Worm (Caenorhabditis elegans) whole organism, young adult: ENCODE measurements around the gene ZC196.9.

Experiments used
- B0261.1 ChIP-seq: sonication (generic microtip); optimal IDR thresholded peaks from 2 replicates; lab custom pipeline; 2016; ENCODE audit warnings: mild to moderate bottlenecking, missing genetic modification characterization, moderate library complexity, missing compliant biosample characterization
- F22D6.2 ChIP-seq: sonication (generic microtip); optimal IDR thresholded peaks from 2 replicates; lab custom pipeline; 2016; ENCODE audit warnings: mild to moderate bottlenecking, missing genetic modification characterization, missing compliant biosample characterization
- F55B11.4 ChIP-seq: sonication (generic microtip); optimal IDR thresholded peaks from 2 replicates; lab custom pipeline; 2016; ENCODE audit warnings: missing compliant biosample characterization, missing genetic modification characterization, borderline replicate concordance; ENCODE audit not compliant: insufficient read depth
- F57C9.4 ChIP-seq: sonication (generic microtip); optimal IDR thresholded peaks from 2 replicates; lab custom pipeline; 2017; ENCODE audit warnings: mild to moderate bottlenecking, missing genetic modification characterization, missing compliant biosample characterization
- Y53F4B.3 ChIP-seq: fragments of 200-800 bp; sonication (Bioruptor generic); IDR thresholded peaks from 2 replicates; pipeline ENCODE4 v1.3.6; 2022; ENCODE audit warnings: missing genetic modification reagents, missing genetic modification characterization, missing compliant biosample characterization
- aptf-2 ChIP-seq: fragments of 200-800 bp; sonication (Bioruptor generic); conservative IDR thresholded peaks from 2 replicates; pipeline ENCODE4 v1.3.6; 2022; ENCODE audit warnings: missing genetic modification reagents, missing genetic modification characterization, missing compliant biosample characterization
- athp-1 ChIP-seq: sonication (generic microtip); optimal IDR thresholded peaks from 2 replicates; lab custom pipeline; 2017; ENCODE audit warnings: mild to moderate bottlenecking, missing genetic modification characterization, missing compliant biosample characterization
- attf-6 ChIP-seq: fragments of 200-800 bp; sonication (Bioruptor generic); IDR thresholded peaks from 2 replicates; pipeline ENCODE4 v1.3.6; 2022; ENCODE audit warnings: missing genetic modification reagents, missing genetic modification characterization, missing compliant biosample characterization
- cebp-1 ChIP-seq, 2 experiments: fragments of 200-800 bp in 1 of 2; sonication (Bioruptor generic) in 1 of 2; sonication (generic microtip) in 1 of 2; IDR thresholded peaks in 1 of 2; optimal IDR thresholded peaks in 1 of 2; 2 replicates each; pipeline versions ENCODE4 v1.3.6 to Lab custom; 2017 to 2022; ENCODE audit warnings: missing compliant biosample characterization in 2 of 2, missing genetic modification characterization in 2 of 2, mild to moderate bottlenecking in 1 of 2, missing genetic modification reagents in 1 of 2, moderate library complexity in 1 of 2
- ceh-27 ChIP-seq: fragments of 200-800 bp; sonication (Bioruptor generic); optimal IDR thresholded peaks from 2 replicates; lab custom pipeline; 2018; ENCODE audit warnings: mild to moderate bottlenecking, missing genetic modification characterization, moderate library complexity, missing compliant biosample characterization
- ceh-58 ChIP-seq: fragments of 200-800 bp; sonication (Bioruptor generic); IDR thresholded peaks from 2 replicates; pipeline ENCODE4 v1.3.6; 2022; ENCODE audit warnings: missing genetic modification characterization, missing compliant biosample characterization
- dpff-1 ChIP-seq: sonication (generic microtip); optimal IDR thresholded peaks from 2 replicates; lab custom pipeline; 2017; ENCODE audit warnings: mild to moderate bottlenecking, missing genetic modification characterization, missing compliant biosample characterization
- efl-1 ChIP-seq: fragments of 150-350 bp; optimal IDR thresholded peaks from 2 replicates; lab custom pipeline; 2014; ENCODE audit warnings: missing biosample characterization, missing genetic modification reagents, missing genetic modification characterization
- egrh-3 ChIP-seq: fragments of 200-800 bp; sonication (Bioruptor generic); IDR thresholded peaks from 2 replicates; pipeline ENCODE4 v1.3.6; 2022; ENCODE audit warnings: missing genetic modification reagents, missing genetic modification characterization, missing compliant biosample characterization
- hmg-1.2 ChIP-seq: fragments of 200-800 bp; sonication (Bioruptor generic); IDR thresholded peaks from 2 replicates; pipeline ENCODE4 v1.3.6; 2022; ENCODE audit warnings: missing genetic modification reagents, missing genetic modification characterization, missing compliant biosample characterization
- hmg-20 ChIP-seq: fragments of 200-800 bp; sonication (Bioruptor generic); IDR thresholded peaks from 2 replicates; pipeline ENCODE4 v1.3.6; 2022; ENCODE audit warnings: missing genetic modification reagents, missing genetic modification characterization, missing compliant biosample characterization
- lag-1 ChIP-seq: fragments of 200-800 bp; sonication (Bioruptor generic); IDR thresholded peaks from 2 replicates; pipeline ENCODE4 v1.3.6; 2022; ENCODE audit warnings: missing genetic modification reagents, missing genetic modification characterization, missing compliant biosample characterization
- lin-26 ChIP-seq: fragments of 200-800 bp; sonication (Bioruptor generic); IDR thresholded peaks from 2 replicates; pipeline ENCODE4 v1.3.6; 2022; ENCODE audit warnings: missing genetic modification reagents, missing genetic modification characterization, missing compliant biosample characterization
- lsl-1 ChIP-seq: fragments of 200-800 bp; sonication (Bioruptor generic); optimal IDR thresholded peaks from 2 replicates; lab custom pipeline; 2018; ENCODE audit warnings: mild to moderate bottlenecking, missing genetic modification characterization, moderate library complexity, missing compliant biosample characterization
- madf-3 ChIP-seq: fragments of 200-800 bp; sonication (Bioruptor generic); IDR thresholded peaks from 2 replicates; pipeline ENCODE4 v1.3.6; 2022; ENCODE audit warnings: missing genetic modification reagents, missing genetic modification characterization, missing compliant biosample characterization
- madf-8 ChIP-seq: fragments of 200-800 bp; sonication (Bioruptor generic); conservative IDR thresholded peaks from 2 replicates; pipeline ENCODE4 v1.3.6; 2022; ENCODE audit warnings: missing genetic modification reagents, missing genetic modification characterization, missing compliant biosample characterization
- mel-28 ChIP-seq: sonication (generic microtip); optimal IDR thresholded peaks from 2 replicates; lab custom pipeline; 2016; ENCODE audit warnings: borderline replicate concordance, mild to moderate bottlenecking, missing genetic modification characterization, missing compliant biosample characterization
- nhr-80 ChIP-seq: sonication (generic microtip); optimal IDR thresholded peaks from 2 replicates; lab custom pipeline; 2016; ENCODE audit warnings: missing genetic modification characterization, missing compliant biosample characterization
- rcor-1 ChIP-seq: fragments of 200-800 bp; sonication (Bioruptor generic); IDR thresholded peaks from 2 replicates; pipeline ENCODE4 v1.3.6; 2022; ENCODE audit warnings: missing genetic modification reagents, missing genetic modification characterization, missing compliant biosample characterization
- sea-2 ChIP-seq: fragments of 200-800 bp; sonication (Bioruptor generic); IDR thresholded peaks from 2 replicates; pipeline ENCODE4 v1.3.6; 2022; ENCODE audit warnings: missing genetic modification characterization, missing compliant biosample characterization
- snpc-1.3 ChIP-seq: sonication (generic microtip); optimal IDR thresholded peaks from 2 replicates; lab custom pipeline; 2017; ENCODE audit warnings: missing genetic modification characterization, mild to moderate bottlenecking, missing compliant biosample characterization, antibody characterized with exemption, moderate library complexity, missing genotype, missing genetic modification reagents; ENCODE audit not compliant: insufficient read depth
- somi-1 ChIP-seq: fragments of 200-800 bp; sonication (Bioruptor generic); optimal IDR thresholded peaks from 2 replicates; lab custom pipeline; 2018; ENCODE audit warnings: mild to moderate bottlenecking, missing genetic modification characterization, missing compliant biosample characterization
- tbp1 ChIP-seq: fragments of 200-800 bp; sonication (Bioruptor generic); optimal IDR thresholded peaks from 2 replicates; lab custom pipeline; 2018; ENCODE audit warnings: mild to moderate bottlenecking, missing genetic modification characterization, missing compliant biosample characterization
- unc-62 ChIP-seq: fragments of 150-350 bp; optimal IDR thresholded peaks from 2 replicates; lab custom pipeline; 2014; ENCODE audit warnings: missing biosample characterization, missing genetic modification reagents, missing genetic modification characterization
- zfh-2 ChIP-seq: fragments of 200-800 bp; sonication (Bioruptor generic); conservative IDR thresholded peaks from 2 replicates; pipeline ENCODE4 v1.3.6; 2022; ENCODE audit warnings: missing genetic modification reagents, missing genetic modification characterization, missing compliant biosample characterization
- ztf-3 ChIP-seq: fragments of 200-800 bp; sonication (Bioruptor generic); optimal IDR thresholded peaks from 2 replicates; lab custom pipeline; 2018; ENCODE audit warnings: mild to moderate bottlenecking, missing genetic modification characterization, missing compliant biosample characterization
- ztf-6 ChIP-seq: fragments of 200-800 bp; sonication (Bioruptor generic); IDR thresholded peaks from 2 replicates; pipeline ENCODE4 v1.3.6; 2022; ENCODE audit warnings: missing genetic modification reagents, missing genetic modification characterization, missing compliant biosample characterization

Gene ZC196.9

DNA sequence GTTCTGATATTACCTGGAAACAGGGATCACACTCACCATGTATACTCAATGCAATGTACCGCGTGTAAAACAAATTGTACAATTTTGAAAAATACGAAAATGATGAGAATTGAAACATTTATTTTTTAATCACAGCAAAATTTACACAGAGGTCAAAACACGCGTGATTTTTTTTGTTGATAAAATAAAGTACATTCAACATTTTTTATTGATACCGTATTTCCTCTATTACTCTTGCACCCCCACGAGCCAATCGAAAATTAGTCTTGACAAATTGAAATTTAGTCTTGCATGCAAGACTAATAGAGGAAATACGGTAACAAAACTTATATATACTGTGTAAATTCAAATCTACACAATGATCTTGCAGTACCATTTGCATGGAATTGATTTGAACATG, 39.3 kb downstream of the ZC196.9 start, which contains the start of gene ZC190.8:
ZC190.8 (minus strand) TSS at position 101 of the 400 bp plus-strand sequence.
- TF ChIP-seq lag-1 (GFP tag; lab: Robert Waterston, UW) (no peak), F57C9.4 (tag; lab: Kevin White, UChicago) (no peak), snpc-1.3 (tag; lab: Kevin White, UChicago) (no peak), lsl-1 (GFP tag; lab: Kevin White, UChicago) (no peak), madf-8 (GFP tag; lab: Robert Waterston, UW) (no peak), ztf-6 (no peak), tbp1 (GFP tag; lab: Kevin White, UChicago) (no peak), madf-3 (GFP tag; lab: Robert Waterston, UW) (no peak), hmg-1.2 (GFP tag; lab: Robert Waterston, UW) (no peak), ztf-3 (GFP tag; lab: Kevin White, UChicago) (no peak), cebp-1 (GFP tag; IDR thresholded peaks at IDR 0.05; lab: Robert Waterston, UW) (no peak), cebp-1 (tag; optimal IDR thresholded peaks at IDR 0.05; lab: Kevin White, UChicago) (no peak), ceh-27 (GFP tag; lab: Kevin White, UChicago) (no peak), zfh-2 (no peak), unc-62 (GFP tag; lab: Kevin White, UChicago) (no peak), B0261.1 (tag; lab: Kevin White, UChicago) (no peak), rcor-1 (GFP tag; lab: Robert Waterston, UW) (no peak)

DNA sequence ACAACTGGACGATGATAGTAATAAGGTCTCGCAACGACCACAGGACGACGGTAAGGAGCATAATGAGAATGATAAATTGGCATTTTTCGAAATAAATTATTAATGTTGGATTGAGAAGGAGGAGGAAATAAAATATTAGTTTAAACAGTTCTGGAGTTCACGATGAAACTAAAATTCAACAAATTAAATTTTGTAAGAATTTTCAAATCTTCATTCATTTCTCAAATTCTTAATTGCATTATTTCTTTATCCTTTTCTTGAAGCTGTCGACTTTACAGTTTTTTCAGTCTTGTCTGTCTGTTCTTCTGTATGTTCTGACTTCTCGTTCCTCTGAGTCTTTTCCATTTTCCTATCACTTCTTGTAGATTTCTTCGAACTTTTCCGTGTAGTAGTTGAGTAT, 40.2 kb downstream of the ZC196.9 start, which contains the start of gene ZC190.7:
ZC190.7 (minus strand) TSS at position 101 of the 400 bp plus-strand sequence.
- TF ChIP-seq F22D6.2 (tag; lab: Kevin White, UChicago) (no peak), somi-1 (GFP tag; lab: Kevin White, UChicago) (no peak), dpff-1 (tag; lab: Kevin White, UChicago) (no peak), F55B11.4 (tag; lab: Kevin White, UChicago) (no peak), hmg-1.2 (GFP tag; lab: Robert Waterston, UW) (no peak), aptf-2 (no peak), sea-2 (GFP tag; lab: Robert Waterston, UW) (no peak), hmg-20 (no peak), Y53F4B.3 (GFP tag; lab: Robert Waterston, UW) (no peak), lin-26 (no peak), attf-6 (no peak), snpc-1.3 (tag; lab: Kevin White, UChicago) (no peak), F57C9.4 (tag; lab: Kevin White, UChicago) (no peak), egrh-3 (GFP tag; lab: Robert Waterston, UW) (no peak)
- TF ChIP-seq, all 124 proteins: peak for 0

- TF ChIP-seq ztf-6: no peak
- no peak for TF ChIP-seq efl-1 (GFP tag; lab: Kevin White, UChicago)
- TF ChIP-seq ceh-58 (GFP tag; lab: Robert Waterston, UW): no peak
- TF ChIP-seq tbp1 (GFP tag; lab: Kevin White, UChicago): no peak
- no peak for TF ChIP-seq mel-28 (tag; lab: Kevin White, UChicago)
Measured at ce11 chrV:8683787-8684186, 43.2 kb downstream of the ZC196.9 start.

DNA sequence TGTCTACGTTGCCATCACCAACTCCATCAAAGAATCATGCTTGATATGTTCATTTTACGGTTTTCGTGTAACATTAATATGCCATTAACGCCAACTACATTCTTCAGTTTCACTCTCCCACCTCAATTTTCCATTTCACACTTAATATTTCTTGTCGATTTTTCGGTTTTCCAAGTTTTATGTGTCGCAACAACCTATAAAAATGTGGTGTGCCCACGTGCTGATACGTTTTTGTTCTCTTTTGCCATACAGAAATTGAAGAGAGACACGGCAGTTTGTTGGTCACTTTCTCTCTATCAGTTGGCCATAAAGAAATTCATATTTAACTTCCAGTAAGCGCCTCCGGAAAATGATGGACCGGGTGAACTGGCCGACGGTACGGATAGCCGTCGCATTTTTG, 44.3 kb downstream of the ZC196.9 start, which contains the start of gene cln-3.3:
cln-3.3 (plus strand) TSS at position 334 of the 400 bp plus-strand sequence.
- TF ChIP-seq nhr-80 (tag; lab: Kevin White, UChicago) (peak; percentile 44), athp-1 (tag; lab: Kevin White, UChicago) (no peak)
